Worm (Caenorhabditis elegans): ENCODE measurements around the gene col-110.

ce11 chrIV:4640941-4641340 lies 31.5 kb upstream of the col-110 start:
- TF ChIP-seq lin-54 (GFP tag; optimal IDR thresholded peaks at IDR 0.05) (no peak), snpc-4 (GFP tag; optimal IDR thresholded peaks at IDR 0.05) (no peak), snpc-4 (tag; optimal IDR thresholded peaks at IDR 0.05) (no peak)
